Worm (Caenorhabditis elegans): ENCODE data around the gene Y41D4A.6.

Gene Y41D4A.6

DNA sequence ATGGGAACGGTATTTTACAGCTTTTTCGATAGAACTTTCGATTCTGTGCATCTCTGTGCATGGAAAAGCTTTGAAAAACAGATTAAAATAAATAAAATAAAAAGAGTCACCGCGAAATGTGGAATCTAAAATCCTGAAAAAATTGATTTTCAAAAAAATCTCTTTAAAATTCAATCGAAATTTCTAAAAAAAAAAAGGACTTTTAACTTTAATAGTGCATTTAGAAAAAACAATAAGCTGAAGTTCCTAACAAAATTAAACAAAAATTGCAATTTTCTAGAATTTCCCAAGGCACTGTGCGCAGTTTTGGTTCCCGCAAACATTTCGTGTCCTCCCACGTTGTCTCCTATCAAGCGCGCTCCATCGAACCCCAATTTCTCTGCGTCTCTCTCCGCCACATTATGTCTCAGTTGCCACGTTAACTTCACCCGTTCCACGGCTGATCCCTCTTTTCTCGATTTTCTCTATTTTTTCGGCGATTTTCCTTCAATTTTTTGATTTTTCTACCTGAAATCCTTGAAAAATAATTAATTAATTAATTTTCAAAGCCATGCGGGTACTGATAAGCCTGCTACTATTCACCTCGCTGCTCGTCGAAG is at the start of gene Y41D4A.6, which contains the start of gene Y41D4A.4 (continued):
- peak in 1 of 2 experiments; percentile 94 for TF ChIP-seq hif-1 (tag; optimal IDR thresholded peaks at IDR 0.05)
- peak; percentile 91 for TF ChIP-seq mxl-3 (GFP tag; optimal IDR thresholded peaks at IDR 0.05)
- no peak for TF ChIP-seq cey-2 (tag; optimal IDR thresholded peaks at IDR 0.05; ENCODE audit: borderline replicate concordance, insufficient read depth)
- TF ChIP-seq ceh-44 (GFP tag; IDR thresholded peaks at IDR 0.05) = peak; percentile 94
- TF ChIP-seq madf-9 (GFP tag; conservative IDR thresholded peaks at IDR 0.05) = peak; percentile 81
- peak; percentile 75 for TF ChIP-seq dve-1 (tag; optimal IDR thresholded peaks at IDR 0.05; ENCODE audit: insufficient read depth)
- peak; percentile 78 for TF ChIP-seq lin-13 (GFP tag; optimal IDR thresholded peaks at IDR 0.05)
- peak; percentile 64; the same call in 1 of the 2 replicates for TF ChIP-seq egl-43 (GFP tag; IDR thresholded peaks at IDR 0.05)
- TF ChIP-seq Y48G9A.11 (GFP tag; IDR thresholded peaks at IDR 0.05) = peak; percentile 71
- TF ChIP-seq hlh-30 (tag; optimal IDR thresholded peaks at IDR 0.05; ENCODE audit: insufficient read depth) = peak; percentile 53
- no peak for TF ChIP-seq lin-39 (tag; optimal IDR thresholded peaks at IDR 0.05)
- TF ChIP-seq nhr-102 (tag; optimal IDR thresholded peaks at IDR 0.05) = peak; percentile 48
- TF ChIP-seq lsy-2 (tag; optimal IDR thresholded peaks at IDR 0.05) = peak; percentile 3 to 83
- TF ChIP-seq vab-7 (GFP tag; IDR thresholded peaks at IDR 0.05) = peak; percentile 87
- TF ChIP-seq attf-4 (tag; optimal IDR thresholded peaks at IDR 0.05) = no peak
- no peak for TF ChIP-seq saeg-2 (GFP tag; IDR thresholded peaks at IDR 0.05)
- TF ChIP-seq nhr-77 (tag; optimal IDR thresholded peaks at IDR 0.05) = peak; percentile 77
- TF ChIP-seq T26A8.4 (GFP tag; IDR thresholded peaks at IDR 0.05) = 0 out of 2 replicates have a peak, but pooled peaks have one; percentile 22
- peak; percentile 89 for TF ChIP-seq mep-1 (tag; optimal IDR thresholded peaks at IDR 0.05)
- TF ChIP-seq unc-130 (GFP tag; optimal IDR thresholded peaks at IDR 0.05) = peak; percentile 96
- peak; percentile 77 for TF ChIP-seq nhr-25 (tag; optimal IDR thresholded peaks at IDR 0.05; ENCODE audit: borderline replicate concordance, insufficient read depth)
- no peak for TF ChIP-seq tag-97 (GFP tag; IDR thresholded peaks at IDR 0.05)
- TF ChIP-seq dmd-9 (GFP tag; IDR thresholded peaks at IDR 0.05) = peak; percentile 30; the same call in 1 of the 2 replicates
- peak; percentile 31 for TF ChIP-seq nhr-48 (tag; optimal IDR thresholded peaks at IDR 0.05)
- TF ChIP-seq jun-1 (tag; optimal IDR thresholded peaks at IDR 0.05) = no peak
- TF ChIP-seq arid-1 (GFP tag; conservative IDR thresholded peaks at IDR 0.05) = peak; percentile 61
- TF ChIP-seq ces-1 (GFP tag; optimal IDR thresholded peaks at IDR 0.05) = no peak
- peak; percentile 61; the same call in 1 of the 2 replicates for TF ChIP-seq ctbp-1 (GFP tag; IDR thresholded peaks at IDR 0.05)
- TF ChIP-seq set-16 (GFP tag; IDR thresholded peaks at IDR 0.05) = peak; percentile 18; the same call in 1 of the 2 replicates
- TF ChIP-seq aly-2 (tag; optimal IDR thresholded peaks at IDR 0.05) = no peak
- no peak for TF ChIP-seq fkh-10 (GFP tag; optimal IDR thresholded peaks at IDR 0.05)
- peak; percentile 73 for TF ChIP-seq nhr-6 (tag; optimal IDR thresholded peaks at IDR 0.05)
- no peak for TF ChIP-seq ceh-62 (tag; optimal IDR thresholded peaks at IDR 0.05)

DNA sequence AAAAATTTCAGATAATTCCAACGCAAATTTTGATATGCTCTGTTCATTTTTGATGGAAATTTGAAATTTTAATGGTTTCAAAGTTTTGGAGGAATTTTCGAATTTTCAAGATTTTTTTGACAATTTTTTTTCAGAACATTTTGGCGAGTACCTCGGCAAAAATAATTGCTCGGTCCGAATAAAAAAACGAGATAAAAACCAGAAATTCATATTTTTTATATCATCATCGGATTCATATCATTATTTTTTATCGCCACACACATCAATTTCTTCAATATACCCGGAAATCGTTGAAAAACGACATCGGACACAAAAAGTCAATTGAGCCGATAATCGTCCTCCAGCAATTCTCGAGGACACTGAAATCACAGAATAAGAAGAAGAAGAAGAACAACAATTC is 46.5 kb upstream of the Y41D4A.6 start:
- TF ChIP-seq D1046.2 (GFP tag; IDR thresholded peaks at IDR 0.05) (no peak), gei-8 (GFP tag; optimal IDR thresholded peaks at IDR 0.05) (no peak), nhr-28 (tag; optimal IDR thresholded peaks at IDR 0.05) (no peak), mxl-3 (GFP tag; optimal IDR thresholded peaks at IDR 0.05) (no peak), lin-15B (tag; optimal IDR thresholded peaks at IDR 0.05) (no peak), unc-62 (GFP tag; optimal IDR thresholded peaks at IDR 0.05 in 1 of 2) (peak in 1 of 2 experiments; percentile 15), unc-62 (tag; optimal IDR thresholded peaks at IDR 0.05) (no peak), aha-1 (tag) (peak; percentile 72)
